Fruit fly (Drosophila melanogaster) whole organism, embryonic: ENCODE data around the gene Cipc.

Source experiments
- ATbp ChIP-seq: fragments of 200-800 bp; sonication (Bioruptor generic); optimal IDR thresholded peaks from 2 replicates; lab custom pipeline; 2017; ENCODE audit warnings: missing biosample characterization, mild to moderate bottlenecking, missing genetic modification characterization, missing genetic modification reagents
- BtbVII ChIP-seq: fragments of 200-800 bp; sonication (Bioruptor generic); optimal IDR thresholded peaks from 3 replicates; lab custom pipeline; 2017; ENCODE audit warnings: missing biosample characterization, mild to moderate bottlenecking, missing genetic modification characterization
- CG10431 ChIP-seq: fragments of 200-800 bp; sonication (Bioruptor generic); optimal IDR thresholded peaks from 3 replicates; lab custom pipeline; 2018; ENCODE audit warnings: missing biosample characterization, mild to moderate bottlenecking, missing genetic modification characterization
- CG11696 ChIP-seq: fragments of 200-800 bp; sonication (Bioruptor generic); IDR thresholded peaks from 2 replicates; pipeline ENCODE4 v1.3.6; 2022; ENCODE audit warnings: missing biosample characterization, missing genetic modification characterization
- CG12942 ChIP-seq: fragments of 200-800 bp; sonication (Bioruptor generic); optimal IDR thresholded peaks from 3 replicates; lab custom pipeline; 2016; ENCODE audit warnings: missing biosample characterization, missing genetic modification characterization
- CG14014 ChIP-seq: fragments of 200-800 bp; sonication (Bioruptor generic); IDR thresholded peaks from 2 replicates; pipeline ENCODE4 v1.3.6; 2022; ENCODE audit warnings: missing biosample characterization, missing genetic modification characterization
- CG15514 ChIP-seq: fragments of 200-800 bp; sonication (Bioruptor generic); optimal IDR thresholded peaks from 3 replicates; lab custom pipeline; 2017; ENCODE audit warnings: missing biosample characterization, missing genetic modification characterization, mild to moderate bottlenecking, moderate library complexity, missing genetic modification reagents
- CG15601 ChIP-seq: fragments of 200-800 bp; sonication (Bioruptor generic); optimal IDR thresholded peaks from 3 replicates; lab custom pipeline; 2019; ENCODE audit warnings: missing biosample characterization, mild to moderate bottlenecking, missing genetic modification characterization, moderate library complexity
- CG16779 ChIP-seq: fragments of 200-800 bp; sonication (Bioruptor generic); IDR thresholded peaks from 2 replicates; pipeline ENCODE4 v1.3.6; 2022; ENCODE audit warnings: missing biosample characterization, missing genetic modification characterization
- CG18599 ChIP-seq: fragments of 200-800 bp; sonication (Bioruptor generic); optimal IDR thresholded peaks from 3 replicates; lab custom pipeline; 2017; ENCODE audit warnings: missing biosample characterization, missing genetic modification characterization, mild to moderate bottlenecking, moderate library complexity, missing genetic modification reagents
- CG2889 ChIP-seq: fragments of 200-800 bp; sonication (Bioruptor generic); IDR thresholded peaks from 3 replicates; pipeline ENCODE4 v1.3.6; 2022; ENCODE audit warnings: missing biosample characterization, missing genetic modification characterization
- CG42726 ChIP-seq: fragments of 200-800 bp; sonication (Bioruptor generic); IDR thresholded peaks from 2 replicates; pipeline ENCODE4 v1.3.6; 2022; ENCODE audit warnings: missing biosample characterization, missing genetic modification characterization; ENCODE audit not compliant: partially characterized antibody
- CG4282 ChIP-seq: fragments of 200-800 bp; sonication (Bioruptor generic); optimal IDR thresholded peaks from 2 replicates; lab custom pipeline; 2016; ENCODE audit warnings: missing biosample characterization, missing genetic modification characterization
- CG5245 ChIP-seq: fragments of 200-800 bp; sonication (Bioruptor generic); optimal IDR thresholded peaks from 3 replicates; lab custom pipeline; 2016; ENCODE audit warnings: missing biosample characterization, missing genetic modification characterization
- CG6791 ChIP-seq: fragments of 200-800 bp; sonication (Bioruptor generic); IDR thresholded peaks from 3 replicates; pipeline ENCODE4 v1.3.6; 2022; ENCODE audit warnings: missing biosample characterization, missing genetic modification characterization; ENCODE audit not compliant: partially characterized antibody
- CG6813 ChIP-seq: fragments of 200-800 bp; sonication (Bioruptor generic); optimal IDR thresholded peaks from 2 replicates; lab custom pipeline; 2017; ENCODE audit warnings: missing biosample characterization, missing genetic modification characterization, mild to moderate bottlenecking, moderate library complexity, missing genetic modification reagents
- CG7745 ChIP-seq: fragments of 200-800 bp; sonication (Bioruptor generic); optimal IDR thresholded peaks from 2 replicates; lab custom pipeline; 2018; ENCODE audit warnings: missing biosample characterization, mild to moderate bottlenecking, missing genetic modification characterization, moderate library complexity
- CG7786 ChIP-seq: fragments of 200-800 bp; sonication (Bioruptor generic); optimal IDR thresholded peaks from 2 replicates; lab custom pipeline; 2016; ENCODE audit warnings: missing biosample characterization, missing genetic modification characterization
- CG9876 ChIP-seq: fragments of 200-800 bp; sonication (Bioruptor generic); optimal IDR thresholded peaks from 2 replicates; lab custom pipeline; 2016; ENCODE audit warnings: missing biosample characterization, missing genetic modification characterization
- Dfd ChIP-seq, 2 experiments: fragments of >200 bp; optimal IDR thresholded peaks; 2 replicates each; lab custom pipeline; 2017; ENCODE audit warnings: missing biosample characterization in 2 of 2, missing genetic modification characterization in 2 of 2
- Ets65A ChIP-seq: fragments of 200-800 bp; sonication (Bioruptor generic); peaks from one replicate; lab custom pipeline; 2016; ENCODE audit warnings: missing biosample characterization, missing genetic modification characterization
- Gsc ChIP-seq: fragments of 200-800 bp; sonication (Bioruptor generic); IDR thresholded peaks from 2 replicates; pipeline ENCODE4 v1.3.6; 2022; ENCODE audit warnings: missing biosample characterization, missing genetic modification characterization
- HmgD ChIP-seq: fragments of 200-800 bp; sonication (Bioruptor generic); optimal IDR thresholded peaks from 3 replicates; lab custom pipeline; 2016; ENCODE audit warnings: missing biosample characterization, missing genetic modification characterization
- HmgZ ChIP-seq: fragments of 200-800 bp; sonication (Bioruptor generic); optimal IDR thresholded peaks from 2 replicates; lab custom pipeline; 2018; ENCODE audit warnings: missing biosample characterization, mild to moderate bottlenecking, missing genetic modification characterization
- Hsf ChIP-seq: fragments of 200-800 bp; sonication (Bioruptor generic); optimal IDR thresholded peaks from 3 replicates; lab custom pipeline; 2016; ENCODE audit warnings: missing biosample characterization, missing genetic modification characterization
- Mad ChIP-seq: fragments of 200-800 bp; sonication (Bioruptor generic); optimal IDR thresholded peaks from 2 replicates; lab custom pipeline; 2016; ENCODE audit warnings: missing biosample characterization, missing genetic modification characterization
- Mes4 ChIP-seq: fragments of 200-800 bp; sonication (Bioruptor generic); optimal IDR thresholded peaks from 2 replicates; lab custom pipeline; 2016; ENCODE audit warnings: missing biosample characterization, missing genetic modification characterization
- NC2α ChIP-seq: fragments of 200-800 bp; sonication (Bioruptor generic); optimal IDR thresholded peaks from 2 replicates; lab custom pipeline; 2016; ENCODE audit warnings: missing biosample characterization, missing genetic modification characterization
- NFAT ChIP-seq: fragments of 200-800 bp; sonication (Bioruptor generic); IDR thresholded peaks from 2 replicates; pipeline ENCODE4 v1.3.6; 2022; ENCODE audit warnings: missing biosample characterization, missing genetic modification characterization
- NfI ChIP-seq: fragments of 200-800 bp; sonication (Bioruptor generic); optimal IDR thresholded peaks from 3 replicates; lab custom pipeline; 2018; ENCODE audit warnings: missing biosample characterization, mild to moderate bottlenecking, missing genetic modification characterization, moderate library complexity
- Rx ChIP-seq: fragments of 200-800 bp; sonication (Bioruptor generic); IDR thresholded peaks from 2 replicates; pipeline ENCODE4 v1.3.6; 2022; ENCODE audit warnings: missing biosample characterization, missing genetic modification characterization
- Scr ChIP-seq: fragments of 200-800 bp; sonication (Bioruptor generic); IDR thresholded peaks from 2 replicates; pipeline ENCODE4 v1.3.6; 2022; ENCODE audit warnings: missing biosample characterization, missing genetic modification characterization; ENCODE audit not compliant: partially characterized antibody
- ac ChIP-seq: fragments of 200-800 bp; sonication (Bioruptor generic); optimal IDR thresholded peaks from 3 replicates; lab custom pipeline; 2017; ENCODE audit warnings: missing biosample characterization, mild to moderate bottlenecking, missing genetic modification characterization
- bsh ChIP-seq, 2 experiments: fragments of 200-800 bp; sonication (Bioruptor generic); optimal IDR thresholded peaks; 2 replicates each; lab custom pipeline; 2017 to 2018; ENCODE audit warnings: mild to moderate bottlenecking in 2 of 2, missing biosample characterization in 2 of 2, missing genetic modification characterization in 2 of 2, moderate library complexity in 1 of 2
- cas ChIP-seq: fragments of 200-800 bp; sonication (Bioruptor generic); IDR thresholded peaks from 2 replicates; pipeline ENCODE4 v1.3.6; 2022; ENCODE audit warnings: missing biosample characterization, missing genetic modification characterization
- cato ChIP-seq: fragments of 200-800 bp; sonication (Bioruptor generic); optimal IDR thresholded peaks from 2 replicates; lab custom pipeline; 2016; ENCODE audit warnings: missing biosample characterization, missing genetic modification characterization, borderline replicate concordance
- chif ChIP-seq, 2 experiments: fragments of 200-800 bp; sonication (Bioruptor generic); optimal IDR thresholded peaks; 3 replicates each; lab custom pipeline; 2016; ENCODE audit warnings: missing biosample characterization in 2 of 2, missing genetic modification characterization in 2 of 2
- fu2 ChIP-seq: fragments of 200-800 bp; sonication (Bioruptor generic); optimal IDR thresholded peaks from 2 replicates; lab custom pipeline; 2016; ENCODE audit warnings: missing biosample characterization, missing genetic modification characterization
- gsb ChIP-seq: fragments of 200-800 bp; sonication (Bioruptor generic); IDR thresholded peaks from 2 replicates; pipeline ENCODE4 v1.3.6; 2022; ENCODE audit warnings: missing biosample characterization, missing genetic modification characterization
- gt ChIP-seq: fragments of 200-800 bp; sonication (Bioruptor generic); IDR thresholded peaks from 2 replicates; pipeline ENCODE4 v1.3.6; 2022; ENCODE audit warnings: missing biosample characterization, missing genetic modification characterization
- kay ChIP-seq: fragments of 200-800 bp; sonication (Bioruptor generic); optimal IDR thresholded peaks from 2 replicates; lab custom pipeline; 2016; ENCODE audit warnings: missing biosample characterization, missing genetic modification characterization
- nmo ChIP-seq: fragments of 200-800 bp; sonication (Bioruptor generic); optimal IDR thresholded peaks from 2 replicates; lab custom pipeline; 2018; ENCODE audit warnings: missing biosample characterization, mild to moderate bottlenecking, missing genetic modification characterization, moderate library complexity
- pb ChIP-seq: fragments of 200-800 bp; sonication (Bioruptor generic); optimal IDR thresholded peaks from 3 replicates; lab custom pipeline; 2016; ENCODE audit warnings: missing biosample characterization, missing genetic modification characterization
- pho ChIP-seq: fragments of 200-800 bp; sonication (Bioruptor generic); optimal IDR thresholded peaks from 2 replicates; lab custom pipeline; 2016; ENCODE audit warnings: missing biosample characterization, missing genetic modification characterization
- pros ChIP-seq: fragments of 200-800 bp; sonication (Bioruptor generic); optimal IDR thresholded peaks from 3 replicates; lab custom pipeline; 2019; ENCODE audit warnings: missing biosample characterization, mild to moderate bottlenecking, missing genetic modification characterization, moderate library complexity
- salm ChIP-seq: fragments of 200-800 bp; sonication (Bioruptor generic); optimal IDR thresholded peaks from 2 replicates; lab custom pipeline; 2018; ENCODE audit warnings: missing biosample characterization, mild to moderate bottlenecking, missing genetic modification characterization
- sc ChIP-seq, 3 experiments: fragments of >200 bp in 2 of 3; fragments of 200-800 bp in 1 of 3; sonication (Bioruptor generic) in 1 of 3; optimal IDR thresholded peaks; 2 replicates in 2 of 3; 3 replicates in 1 of 3; lab custom pipeline; 2017; ENCODE audit warnings: mild to moderate bottlenecking in 1 of 3, missing biosample characterization in 1 of 3, missing genetic modification characterization in 1 of 3, missing genetic modification reagents in 1 of 3
- tgo ChIP-seq: fragments of 200-800 bp; sonication (Bioruptor generic); IDR thresholded peaks from 3 replicates; pipeline ENCODE4 v1.3.6; 2022; ENCODE audit warnings: missing biosample characterization, missing genetic modification characterization
- tll ChIP-seq, 2 experiments: fragments of 200-800 bp in 1 of 2; fragments of >200 bp in 1 of 2; sonication (Bioruptor generic) in 1 of 2; optimal IDR thresholded peaks; 2 replicates each; lab custom pipeline; 2017 to 2019; ENCODE audit warnings: missing biosample characterization in 2 of 2, missing genetic modification characterization in 2 of 2, mild to moderate bottlenecking in 1 of 2, moderate library complexity in 1 of 2
- vnd ChIP-seq: fragments of 200-800 bp; sonication (Bioruptor generic); IDR thresholded peaks from 3 replicates; pipeline ENCODE4 v1.3.6; 2022; ENCODE audit warnings: missing biosample characterization, missing genetic modification characterization; ENCODE audit not compliant: partially characterized antibody
- zfh2 ChIP-seq: fragments of 200-800 bp; sonication (Bioruptor generic); optimal IDR thresholded peaks from 2 replicates; lab custom pipeline; 2016; ENCODE audit warnings: missing biosample characterization, missing genetic modification characterization

Cipc gene

DNA sequence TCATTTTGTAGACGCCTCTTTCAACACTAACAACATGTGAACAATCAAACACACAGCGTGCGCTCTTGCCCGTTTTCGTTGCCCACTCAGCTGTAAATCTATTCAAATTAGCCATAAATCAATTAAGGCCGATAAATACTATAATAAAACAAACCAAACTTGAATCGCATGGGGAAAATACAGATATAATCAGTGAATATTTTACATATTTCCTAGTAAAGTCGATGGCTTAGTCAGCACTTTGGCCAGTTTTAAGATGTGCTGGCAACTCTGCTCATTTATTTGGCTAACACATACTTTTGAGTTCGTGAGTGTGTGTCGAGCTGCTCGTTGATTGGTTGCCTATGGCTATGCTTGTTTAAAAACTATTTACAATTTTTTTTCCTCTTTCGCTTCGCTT, 7.4 kb upstream of the Cipc start (continued):
- TF ChIP-seq CG7745 (tag; lab: Kevin White, UChicago), result no peak
- TF ChIP-seq Gsc, result no peak
- TF ChIP-seq CG5245 (GFP tag; lab: Kevin White, UChicago), result no peak
- no peak for TF ChIP-seq nmo (GFP tag; lab: Kevin White, UChicago)
- TF ChIP-seq CG2889 (GFP tag; lab: Robert Waterston, UW), result no peak
- TF ChIP-seq BtbVII (GFP tag; lab: Kevin White, UChicago), result no peak
- TF ChIP-seq NFAT (GFP tag; lab: Robert Waterston, UW), result no peak
- no peak for TF ChIP-seq gt (GFP tag; lab: Robert Waterston, UW)
- no peak for TF ChIP-seq cato (GFP tag; lab: Kevin White, UChicago)
- no peak for TF ChIP-seq Dfd (GFP tag; optimal IDR thresholded peaks at IDR 0.05; lab: Kevin White, UChicago)
- TF ChIP-seq pb (GFP tag; lab: Kevin White, UChicago), result no peak
- peak; percentile 28 for TF ChIP-seq pho (GFP tag; lab: Kevin White, UChicago)
- TF ChIP-seq pros (GFP tag; lab: Kevin White, UChicago), result no peak
- TF ChIP-seq Scr, result no peak
- TF ChIP-seq NfI (GFP tag; lab: Kevin White, UChicago), result no peak
- no peak for TF ChIP-seq CG4282 (GFP tag; lab: Kevin White, UChicago)
- TF ChIP-seq tll (GFP tag; optimal IDR thresholded peaks at IDR 0.05; lab: Kevin White, UChicago), result no peak
- no peak for TF ChIP-seq chif (GFP tag; optimal IDR thresholded peaks at IDR 0.05; lab: Kevin White, UChicago)
- no peak for TF ChIP-seq vnd
- TF ChIP-seq CG14014 (GFP tag; lab: Robert Waterston, UW), result no peak
- TF ChIP-seq zfh2 (GFP tag; lab: Kevin White, UChicago), result peak; percentile 23
- no peak for TF ChIP-seq bsh (GFP tag; optimal IDR thresholded peaks at IDR 0.05; lab: Kevin White, UChicago)
- TF ChIP-seq Mad, result no peak
- no peak for TF ChIP-seq CG7786 (GFP tag; lab: Kevin White, UChicago)
- peak; percentile 35 for TF ChIP-seq Hsf (GFP tag; lab: Kevin White, UChicago)
- no peak for TF ChIP-seq CG6791
- no peak for TF ChIP-seq fu2 (GFP tag; lab: Kevin White, UChicago)
- peak; percentile 45 for TF ChIP-seq Ets65A (GFP tag; lab: Kevin White, UChicago)
- TF ChIP-seq CG16779 (GFP tag; lab: Robert Waterston, UW), result no peak
- TF ChIP-seq gsb (GFP tag; lab: Robert Waterston, UW), result no peak
- no peak for TF ChIP-seq CG15514 (GFP tag; lab: Kevin White, UChicago)
- TF ChIP-seq CG10431 (GFP tag; lab: Kevin White, UChicago), result no peak
- TF ChIP-seq CG18599 (GFP tag; lab: Kevin White, UChicago), result no peak
- TF ChIP-seq CG11696 (GFP tag; lab: Robert Waterston, UW), result no peak
- TF ChIP-seq CG9876 (GFP tag; lab: Kevin White, UChicago), result no peak
- TF ChIP-seq CG6813 (GFP tag; lab: Kevin White, UChicago), result no peak
- no peak for TF ChIP-seq ATbp
- TF ChIP-seq HmgZ (tag; lab: Kevin White, UChicago), result peak; percentile 3
- TF ChIP-seq NC2α, result no peak
- no peak for TF ChIP-seq Rx (GFP tag; lab: Robert Waterston, UW)
- TF ChIP-seq tgo (GFP tag; lab: Robert Waterston, UW), result no peak
- no peak for TF ChIP-seq salm (tag; lab: Kevin White, UChicago)
- no peak for TF ChIP-seq CG15601
- TF ChIP-seq CG12942, result no peak
- no peak for TF ChIP-seq CG42726
- TF ChIP-seq sc (optimal IDR thresholded peaks at IDR 0.05; lab: Kevin White, UChicago), result no peak
- no peak for TF ChIP-seq sc (GFP tag; optimal IDR thresholded peaks at IDR 0.05; lab: Kevin White, UChicago)
- TF ChIP-seq HmgD, result no peak
- TF ChIP-seq kay, result peak; percentile 34
- TF ChIP-seq cas, result no peak
- TF ChIP-seq Mes4, result no peak
- TF ChIP-seq ac, result no peak
